Worm (Caenorhabditis elegans) whole organism, young adult: Measurements from ENCODE around the gene fbxa-151.
"Not testable (repeated sequence)": the region's sequence is repeated elsewhere in the genome, so short reads cannot be mapped to it uniquely, and the experiment has no call there.

Experiments
- F55B11.4 ChIP-seq: sonication (generic microtip); optimal IDR thresholded peaks from 2 replicates; lab custom pipeline; 2016; ENCODE audit warnings: missing compliant biosample characterization, missing genetic modification characterization, borderline replicate concordance; ENCODE audit not compliant: insufficient read depth
- cebp-1 ChIP-seq, 2 experiments: fragments of 200-800 bp in 1 of 2; sonication (Bioruptor generic) in 1 of 2; sonication (generic microtip) in 1 of 2; IDR thresholded peaks in 1 of 2; optimal IDR thresholded peaks in 1 of 2; 2 replicates each; pipeline versions ENCODE4 v1.3.6 to Lab custom; 2017 to 2022; ENCODE audit warnings: missing compliant biosample characterization in 2 of 2, missing genetic modification characterization in 2 of 2, mild to moderate bottlenecking in 1 of 2, missing genetic modification reagents in 1 of 2, moderate library complexity in 1 of 2
- fkh-3 ChIP-seq: sonication (generic microtip); optimal IDR thresholded peaks from 2 replicates; lab custom pipeline; 2016; ENCODE audit warnings: mild to moderate bottlenecking, missing genetic modification characterization, missing compliant biosample characterization
- unc-62 ChIP-seq: fragments of 150-350 bp; optimal IDR thresholded peaks from 2 replicates; lab custom pipeline; 2014; ENCODE audit warnings: missing biosample characterization, missing genetic modification reagents, missing genetic modification characterization

DNA sequence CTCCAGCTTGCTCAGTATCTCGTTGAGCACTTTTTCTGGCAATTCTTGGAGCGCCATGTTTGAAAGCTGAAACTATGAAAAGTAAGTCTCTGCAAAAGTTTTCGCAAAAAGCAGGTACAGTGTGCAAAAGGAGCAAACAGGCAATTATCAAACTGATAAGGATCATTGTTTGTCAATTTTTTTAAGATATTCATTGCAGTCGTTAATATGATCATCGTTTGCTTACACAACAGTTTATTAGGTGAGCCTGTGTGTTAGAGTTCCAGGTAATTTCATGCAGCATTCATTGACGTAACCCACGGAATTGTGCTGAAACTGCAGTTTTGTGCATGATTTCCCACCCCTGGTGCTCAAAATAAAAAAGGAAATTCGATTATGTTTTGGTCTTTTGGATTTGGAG lies at the start of gene fbxa-151:
- TF ChIP-seq fkh-3; cebp-1 (GFP tag; IDR thresholded peaks at IDR 0.05; lab: Robert Waterston, UW); cebp-1 (tag; optimal IDR thresholded peaks at IDR 0.05; lab: Kevin White, UChicago); F55B11.4 (tag; lab: Kevin White, UChicago); unc-62 (GFP tag; lab: Kevin White, UChicago): not testable (repeated sequence)
